Fruit fly (Drosophila melanogaster) whole organism, embryonic: ENCODE results near the gene scrt.

Experiments used
- ATbp ChIP-seq: fragments of 200-800 bp; sonication (Bioruptor generic); optimal IDR thresholded peaks from 2 replicates; lab custom pipeline; 2017; ENCODE audit warnings: missing biosample characterization, mild to moderate bottlenecking, missing genetic modification characterization, missing genetic modification reagents
- Asciz ChIP-seq: fragments of 200-800 bp; sonication (Bioruptor generic); optimal IDR thresholded peaks from 2 replicates; lab custom pipeline; 2017; ENCODE audit warnings: missing biosample characterization, mild to moderate bottlenecking, missing genetic modification characterization, missing genetic modification reagents
- Atf6 ChIP-seq: fragments of 200-800 bp; sonication (Bioruptor generic); IDR thresholded peaks from 2 replicates; pipeline ENCODE4 v1.3.6; 2022; ENCODE audit warnings: missing biosample characterization, missing genetic modification characterization
- CG10209 ChIP-seq: fragments of 200-800 bp; sonication (Bioruptor generic); optimal IDR thresholded peaks from 3 replicates; lab custom pipeline; 2017; ENCODE audit warnings: missing biosample characterization, mild to moderate bottlenecking, missing genetic modification characterization, missing genetic modification reagents
- CG11695 ChIP-seq: fragments of 200-800 bp; sonication (Bioruptor generic); IDR thresholded peaks from 3 replicates; pipeline ENCODE4 v1.3.6; 2022; ENCODE audit warnings: missing biosample characterization, missing genetic modification characterization
- CG12659 ChIP-seq: fragments of 200-800 bp; sonication (Bioruptor generic); optimal IDR thresholded peaks from 3 replicates; lab custom pipeline; 2017; ENCODE audit warnings: mild to moderate bottlenecking, missing biosample characterization, missing genetic modification reagents, missing genetic modification characterization
- CG13894 ChIP-seq: fragments of 200-800 bp; sonication (Bioruptor generic); optimal IDR thresholded peaks from 3 replicates; lab custom pipeline; 2018; ENCODE audit warnings: missing biosample characterization, mild to moderate bottlenecking, missing genetic modification characterization, moderate library complexity
- CG15601 ChIP-seq: fragments of 200-800 bp; sonication (Bioruptor generic); optimal IDR thresholded peaks from 3 replicates; lab custom pipeline; 2019; ENCODE audit warnings: missing biosample characterization, mild to moderate bottlenecking, missing genetic modification characterization, moderate library complexity
- CG17612 ChIP-seq: fragments of 200-800 bp; sonication (Bioruptor generic); IDR thresholded peaks from 2 replicates; pipeline ENCODE4 v1.3.6; 2022; ENCODE audit warnings: missing biosample characterization, missing genetic modification characterization
- CG31441 ChIP-seq: fragments of 200-800 bp; sonication (Bioruptor generic); IDR thresholded peaks from 2 replicates; pipeline ENCODE4 v1.3.6; 2022; ENCODE audit warnings: missing biosample characterization, missing genetic modification characterization
- CG32767 ChIP-seq: fragments of 200-800 bp; sonication (Bioruptor generic); IDR thresholded peaks from 2 replicates; pipeline ENCODE4 v1.3.6; 2022; ENCODE audit warnings: missing biosample characterization, missing genetic modification characterization
- CG34422 ChIP-seq: fragments of 200-800 bp; sonication (Bioruptor generic); IDR thresholded peaks from 3 replicates; pipeline ENCODE4 v1.3.6; 2022; ENCODE audit warnings: missing biosample characterization, missing genetic modification characterization
- CG4730 ChIP-seq: fragments of 200-800 bp; sonication (Bioruptor generic); IDR thresholded peaks from 2 replicates; pipeline ENCODE4 v1.3.6; 2022; ENCODE audit warnings: missing biosample characterization, missing genetic modification characterization
- CG5180 ChIP-seq: fragments of 200-800 bp; sonication (Bioruptor generic); optimal IDR thresholded peaks from 3 replicates; lab custom pipeline; 2017; ENCODE audit warnings: missing biosample characterization, missing genetic modification characterization, mild to moderate bottlenecking, moderate library complexity, missing genetic modification reagents
- CG7271 ChIP-seq: fragments of 200-800 bp; sonication (Bioruptor generic); optimal IDR thresholded peaks from 2 replicates; lab custom pipeline; 2018; ENCODE audit warnings: missing biosample characterization, mild to moderate bottlenecking, missing genetic modification characterization, moderate library complexity
- CG7786 ChIP-seq: fragments of 200-800 bp; sonication (Bioruptor generic); optimal IDR thresholded peaks from 2 replicates; lab custom pipeline; 2016; ENCODE audit warnings: missing biosample characterization, missing genetic modification characterization
- CG9215 ChIP-seq: fragments of 200-800 bp; sonication (Bioruptor generic); IDR thresholded peaks from 2 replicates; pipeline ENCODE4 v1.3.6; 2022; ENCODE audit warnings: missing biosample characterization, missing genetic modification characterization
- CG9727 ChIP-seq: fragments of 200-800 bp; sonication (Bioruptor generic); optimal IDR thresholded peaks from 3 replicates; lab custom pipeline; 2017; ENCODE audit warnings: missing biosample characterization, mild to moderate bottlenecking, missing genetic modification characterization
- CTCF ChIP-seq: fragments of 200-800 bp; sonication (Bioruptor generic); optimal IDR thresholded peaks from 2 replicates; lab custom pipeline; 2017; ENCODE audit warnings: missing biosample characterization, mild to moderate bottlenecking, missing genetic modification characterization, moderate library complexity
- Doc3 ChIP-seq: fragments of 200-800 bp; sonication (Bioruptor generic); IDR thresholded peaks from 3 replicates; pipeline ENCODE4 v1.3.6; 2022; ENCODE audit warnings: missing biosample characterization, missing genetic modification characterization; ENCODE audit not compliant: partially characterized antibody
- Ets65A ChIP-seq: fragments of 200-800 bp; sonication (Bioruptor generic); peaks from one replicate; lab custom pipeline; 2016; ENCODE audit warnings: missing biosample characterization, missing genetic modification characterization
- Ets97D ChIP-seq: fragments of 200-800 bp; sonication (Bioruptor generic); optimal IDR thresholded peaks from 3 replicates; lab custom pipeline; 2016; ENCODE audit warnings: missing biosample characterization, missing genetic modification characterization
- Gug ChIP-seq: fragments of 200-800 bp; sonication (Bioruptor generic); IDR thresholded peaks from 4 replicates; pipeline ENCODE4 v1.3.6; 2022; ENCODE audit warnings: missing biosample characterization, missing genetic modification characterization
- HLH3B ChIP-seq: fragments of 200-800 bp; sonication (Bioruptor generic); IDR thresholded peaks from 2 replicates; pipeline ENCODE4 v1.3.6; 2022; ENCODE audit warnings: missing biosample characterization, missing genetic modification characterization
- HLH4C ChIP-seq: fragments of 200-800 bp; sonication (Bioruptor generic); IDR thresholded peaks from 3 replicates; pipeline ENCODE4 v1.3.6; 2022; ENCODE audit warnings: missing biosample characterization, missing genetic modification characterization; ENCODE audit not compliant: partially characterized antibody
- Hmr ChIP-seq: fragments of 200-800 bp; sonication (Bioruptor generic); optimal IDR thresholded peaks from 3 replicates; lab custom pipeline; 2017; ENCODE audit warnings: mild to moderate bottlenecking, missing biosample characterization, missing genetic modification reagents, missing genetic modification characterization
- Nf-YC ChIP-seq: fragments of 200-800 bp; optimal IDR thresholded peaks from 3 replicates; lab custom pipeline; 2019; ENCODE audit warnings: missing biosample characterization, mild to moderate bottlenecking, missing genetic modification characterization, moderate library complexity
- Oaz ChIP-seq: fragments of 200-800 bp; sonication (Bioruptor generic); IDR thresholded peaks from 2 replicates; pipeline ENCODE4 v1.3.6; 2022; ENCODE audit warnings: missing biosample characterization, missing genetic modification characterization
- Ptx1 ChIP-seq: fragments of 200-800 bp; sonication (Bioruptor generic); IDR thresholded peaks from 2 replicates; pipeline ENCODE4 v1.3.6; 2022; ENCODE audit warnings: missing biosample characterization, missing genetic modification characterization
- Rx ChIP-seq: fragments of 200-800 bp; sonication (Bioruptor generic); IDR thresholded peaks from 2 replicates; pipeline ENCODE4 v1.3.6; 2022; ENCODE audit warnings: missing biosample characterization, missing genetic modification characterization
- Ssrp ChIP-seq: fragments of 200-800 bp; sonication (Bioruptor generic); optimal IDR thresholded peaks from 2 replicates; lab custom pipeline; 2018; ENCODE audit warnings: missing biosample characterization, mild to moderate bottlenecking, missing genetic modification characterization, moderate library complexity
- ab ChIP-seq: fragments of 200-800 bp; sonication (Bioruptor generic); optimal IDR thresholded peaks from 2 replicates; lab custom pipeline; 2016; ENCODE audit warnings: missing biosample characterization, missing genetic modification characterization
- br ChIP-seq: fragments of >200 bp; optimal IDR thresholded peaks from 2 replicates; lab custom pipeline; 2017
- caup ChIP-seq: fragments of 200-800 bp; sonication (Bioruptor generic); optimal IDR thresholded peaks from 3 replicates; lab custom pipeline; 2017; ENCODE audit warnings: missing biosample characterization, mild to moderate bottlenecking, missing genetic modification characterization, moderate library complexity; ENCODE audit not compliant: severe bottlenecking
- chif ChIP-seq, 2 experiments: fragments of 200-800 bp; sonication (Bioruptor generic); optimal IDR thresholded peaks; 3 replicates each; lab custom pipeline; 2016; ENCODE audit warnings: missing biosample characterization in 2 of 2, missing genetic modification characterization in 2 of 2
- gsb ChIP-seq: fragments of 200-800 bp; sonication (Bioruptor generic); IDR thresholded peaks from 2 replicates; pipeline ENCODE4 v1.3.6; 2022; ENCODE audit warnings: missing biosample characterization, missing genetic modification characterization
- hth ChIP-seq: fragments of >200 bp; optimal IDR thresholded peaks from 2 replicates; lab custom pipeline; 2017; ENCODE audit warnings: inconsistent platforms
- ind ChIP-seq: fragments of 200-800 bp; sonication (Bioruptor generic); optimal IDR thresholded peaks from 3 replicates; lab custom pipeline; 2016; ENCODE audit warnings: missing biosample characterization, missing genetic modification characterization
- inv ChIP-seq: fragments of 200-800 bp; sonication (Bioruptor generic); IDR thresholded peaks from 2 replicates; pipeline ENCODE4 v1.3.6; 2022; ENCODE audit warnings: missing biosample characterization, missing genetic modification characterization; ENCODE audit not compliant: partially characterized antibody
- jigr1 ChIP-seq: fragments of 200-800 bp; sonication (Bioruptor generic); IDR thresholded peaks from 3 replicates; pipeline ENCODE4 v1.3.6; 2022; ENCODE audit warnings: missing biosample characterization, missing genetic modification characterization
- knrl ChIP-seq: fragments of 200-800 bp; sonication (Bioruptor generic); IDR thresholded peaks from 3 replicates; pipeline ENCODE4 v1.3.6; 2022; ENCODE audit warnings: missing biosample characterization, missing genetic modification characterization; ENCODE audit not compliant: partially characterized antibody
- luna ChIP-seq: fragments of 200-800 bp; sonication (Bioruptor generic); optimal IDR thresholded peaks from 2 replicates; lab custom pipeline; 2016; ENCODE audit warnings: missing biosample characterization, missing genetic modification characterization
- nerfin-1 ChIP-seq: fragments of 200-800 bp; sonication (Bioruptor generic); optimal IDR thresholded peaks from 3 replicates; lab custom pipeline; 2019; ENCODE audit warnings: missing biosample characterization, mild to moderate bottlenecking, missing genetic modification characterization, moderate library complexity
- scrt ChIP-seq: fragments of 200-800 bp; sonication (Bioruptor generic); optimal IDR thresholded peaks from 2 replicates; lab custom pipeline; 2018; ENCODE audit warnings: missing biosample characterization, mild to moderate bottlenecking, missing genetic modification characterization, moderate library complexity
- seq ChIP-seq: fragments of 200-800 bp; sonication (Bioruptor generic); IDR thresholded peaks from 2 replicates; pipeline ENCODE4 v1.3.6; 2022; ENCODE audit warnings: missing biosample characterization, missing genetic modification characterization
- slbo ChIP-seq: fragments of 200-800 bp; sonication (Bioruptor generic); IDR thresholded peaks from 2 replicates; pipeline ENCODE4 v1.3.6; 2022; ENCODE audit warnings: missing biosample characterization, missing genetic modification characterization
- sna ChIP-seq: fragments of 200-800 bp; sonication (Bioruptor generic); IDR thresholded peaks from 2 replicates; pipeline ENCODE4 v1.3.6; 2022; ENCODE audit warnings: missing biosample characterization, missing genetic modification characterization; ENCODE audit not compliant: partially characterized antibody
- trh ChIP-seq: fragments of 200-800 bp; sonication (Bioruptor generic); optimal IDR thresholded peaks from 2 replicates; lab custom pipeline; 2016; ENCODE audit warnings: missing biosample characterization, missing genetic modification characterization
- wor ChIP-seq: fragments of 200-800 bp; sonication (Bioruptor generic); IDR thresholded peaks from 2 replicates; pipeline ENCODE4 v1.3.6; 2022; ENCODE audit warnings: missing biosample characterization, missing genetic modification characterization
- z ChIP-seq: fragments of 200-800 bp; sonication (Bioruptor generic); IDR thresholded peaks from 3 replicates; pipeline ENCODE4 v1.3.6; 2022; ENCODE audit warnings: missing biosample characterization, missing genetic modification characterization
- zfh2 ChIP-seq: fragments of 200-800 bp; sonication (Bioruptor generic); optimal IDR thresholded peaks from 2 replicates; lab custom pipeline; 2016; ENCODE audit warnings: missing biosample characterization, missing genetic modification characterization

The scrt gene

DNA sequence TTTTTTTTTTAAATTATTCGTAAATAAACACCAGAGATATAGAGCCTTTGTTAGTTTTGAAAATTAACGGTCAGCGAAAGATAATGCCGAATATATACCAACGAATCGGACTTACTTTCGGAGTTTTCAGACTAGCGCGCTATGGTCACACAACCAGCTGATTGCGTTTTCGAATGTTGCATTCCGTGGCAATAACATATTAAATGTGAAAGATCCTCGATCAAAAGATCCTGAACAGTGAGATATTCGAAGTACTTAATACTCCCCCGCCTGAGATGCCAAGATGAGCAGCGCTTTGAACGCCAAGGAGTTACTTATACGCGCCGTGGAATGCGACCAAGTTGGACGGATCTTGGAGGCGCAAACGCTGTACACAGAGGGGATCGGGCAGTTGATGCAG lies 19.6 kb downstream of the scrt start, which contains the start of gene CG14985 (continued):
- TF ChIP-seq nerfin-1 (peak; percentile 4), slbo (GFP tag; lab: Robert Waterston, UW) (no peak), Ssrp (tag; lab: Kevin White, UChicago) (no peak), ind (no peak)

DNA sequence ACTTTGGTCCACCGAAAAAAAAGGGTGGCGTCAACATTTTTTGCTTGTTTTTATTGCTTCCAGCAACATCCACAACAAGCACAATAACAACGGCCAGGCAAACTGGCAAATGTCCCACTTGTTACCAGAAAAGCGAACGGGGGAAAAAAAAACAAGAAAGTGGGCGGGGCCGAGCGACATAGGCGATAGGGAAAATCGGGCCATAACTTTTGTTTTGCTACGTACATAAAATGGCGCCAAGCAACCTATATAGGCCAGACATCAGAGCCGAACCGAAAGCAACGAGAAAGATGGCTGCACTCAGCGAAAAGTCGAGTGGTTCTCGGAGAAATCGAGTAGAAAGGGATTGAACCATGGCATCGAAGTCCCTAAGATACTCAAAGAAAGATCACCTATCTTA lies 23.6 kb downstream of the scrt start:
- TF ChIP-seq knrl (no peak), CG11695 (GFP tag; lab: Robert Waterston, UW) (no peak), CG31441 (GFP tag; lab: Robert Waterston, UW) (0 out of 2 replicates have a peak, but pooled peaks have one; percentile 19), Doc3 (no peak), CG17612 (GFP tag; lab: Robert Waterston, UW) (no peak), Nf-YC (tag; lab: Kevin White, UChicago) (no peak), Atf6 (no peak), zfh2 (GFP tag; lab: Kevin White, UChicago) (no peak), sna (GFP tag; lab: Robert Waterston, UW) (no peak), ATbp (GFP tag; lab: Kevin White, UChicago) (no peak), Rx (GFP tag; lab: Robert Waterston, UW) (no peak), CG9215 (GFP tag; lab: Robert Waterston, UW) (no peak), HLH3B (GFP tag; lab: Robert Waterston, UW) (no peak), luna (no peak), Gug (GFP tag; lab: Robert Waterston, UW) (0 out of 4 replicates have a peak, but pooled peaks have one; percentile 12), CG4730 (GFP tag; lab: Robert Waterston, UW) (no peak), CG12659 (GFP tag; lab: Kevin White, UChicago) (peak; percentile 5), CG32767 (GFP tag; lab: Robert Waterston, UW) (no peak), wor (no peak), inv (no peak), CTCF (GFP tag; lab: Kevin White, UChicago) (no peak), Hmr (GFP tag; lab: Kevin White, UChicago) (peak; percentile 40), CG5180 (GFP tag; lab: Kevin White, UChicago) (no peak), Ptx1 (0 out of 2 replicates have a peak, but pooled peaks have one; percentile 6), trh (GFP tag; lab: Kevin White, UChicago) (no peak), jigr1 (GFP tag; lab: Robert Waterston, UW) (no peak), Ets65A (GFP tag; lab: Kevin White, UChicago) (peak; percentile 71), CG7271 (tag; lab: Kevin White, UChicago) (no peak), chif (GFP tag; optimal IDR thresholded peaks at IDR 0.05; lab: Kevin White, UChicago) (no peak), z (GFP tag; lab: Robert Waterston, UW) (no peak), CG10209 (GFP tag; lab: Kevin White, UChicago) (peak; percentile 21), CG13894 (tag; lab: Kevin White, UChicago) (peak; percentile 62), CG7786 (GFP tag; lab: Kevin White, UChicago) (no peak), scrt (GFP tag; lab: Kevin White, UChicago) (peak; percentile 77), caup (no peak), ab (GFP tag; lab: Kevin White, UChicago) (no peak), br (lab: Kevin White, UChicago) (no peak), hth (no peak), CG15601 (tag; lab: Kevin White, UChicago) (no peak), Ets97D (no peak), gsb (no peak), HLH4C (GFP tag; lab: Robert Waterston, UW) (no peak), seq (GFP tag; lab: Robert Waterston, UW) (no peak), Oaz (GFP tag; lab: Robert Waterston, UW) (no peak), CG34422 (GFP tag; lab: Robert Waterston, UW) (no peak), CG9727 (GFP tag; lab: Kevin White, UChicago) (peak; percentile 3), Asciz (GFP tag; lab: Kevin White, UChicago) (no peak)
